Fruit fly (Drosophila melanogaster) whole organism, embryonic: ENCODE data around the gene Dnai2.

Source experiments
- Awh ChIP-seq: fragments of 200-800 bp; sonication (Bioruptor generic); IDR thresholded peaks from 2 replicates; pipeline ENCODE4, ENCODE4 v1.3.6; 2022; ENCODE audit warnings: missing biosample characterization, missing genetic modification characterization
- Bgb ChIP-seq: fragments of 200-800 bp; sonication (Bioruptor generic); IDR thresholded peaks from 2 replicates; pipeline ENCODE4 v1.3.6; 2022; ENCODE audit warnings: missing biosample characterization, missing genetic modification characterization; ENCODE audit not compliant: partially characterized antibody
- Blimp-1 ChIP-seq: fragments of 200-800 bp; sonication (Bioruptor generic); optimal IDR thresholded peaks from 3 replicates; lab custom pipeline; 2018; ENCODE audit warnings: missing biosample characterization, missing genetic modification characterization, mild to moderate bottlenecking, moderate library complexity, missing genetic modification reagents
- CG10209 ChIP-seq: fragments of 200-800 bp; sonication (Bioruptor generic); optimal IDR thresholded peaks from 3 replicates; lab custom pipeline; 2017; ENCODE audit warnings: missing biosample characterization, mild to moderate bottlenecking, missing genetic modification characterization, missing genetic modification reagents
- CG10274 ChIP-seq: fragments of 200-800 bp; sonication (Bioruptor generic); optimal IDR thresholded peaks from 3 replicates; lab custom pipeline; 2017; ENCODE audit warnings: missing biosample characterization, mild to moderate bottlenecking, missing genetic modification characterization
- CG10321 ChIP-seq: fragments of 200-800 bp; sonication (Bioruptor generic); IDR thresholded peaks from 2 replicates; pipeline ENCODE4 v1.3.6; 2022; ENCODE audit warnings: missing biosample characterization, missing genetic modification characterization
- CG10431 ChIP-seq: fragments of 200-800 bp; sonication (Bioruptor generic); optimal IDR thresholded peaks from 3 replicates; lab custom pipeline; 2018; ENCODE audit warnings: missing biosample characterization, mild to moderate bottlenecking, missing genetic modification characterization
- CG10543 ChIP-seq: fragments of 200-800 bp; sonication (Bioruptor generic); optimal IDR thresholded peaks from 3 replicates; lab custom pipeline; 2017; ENCODE audit warnings: missing biosample characterization, mild to moderate bottlenecking, missing genetic modification characterization, moderate library complexity
- CG11093 ChIP-seq: fragments of 200-800 bp; sonication (Bioruptor generic); IDR thresholded peaks from 3 replicates; pipeline ENCODE4 v1.3.6; 2022; ENCODE audit warnings: missing biosample characterization, missing genetic modification characterization
- CG11247 ChIP-seq: fragments of 200-800 bp; sonication (Bioruptor generic); IDR thresholded peaks from 2 replicates; pipeline ENCODE4 v1.3.6; 2022; ENCODE audit warnings: missing biosample characterization, missing genetic modification characterization
- CG12942 ChIP-seq: fragments of 200-800 bp; sonication (Bioruptor generic); optimal IDR thresholded peaks from 3 replicates; lab custom pipeline; 2016; ENCODE audit warnings: missing biosample characterization, missing genetic modification characterization
- CG15011 ChIP-seq: fragments of 200-800 bp; sonication (Bioruptor generic); optimal IDR thresholded peaks from 3 replicates; lab custom pipeline; 2018; ENCODE audit warnings: missing biosample characterization, mild to moderate bottlenecking, missing genetic modification characterization
- CG1529 ChIP-seq: fragments of 200-800 bp; sonication (Bioruptor generic); optimal IDR thresholded peaks from 3 replicates; lab custom pipeline; 2018; ENCODE audit warnings: missing biosample characterization, missing genetic modification characterization
- CG17385 ChIP-seq: fragments of 200-800 bp; sonication (Bioruptor generic); optimal IDR thresholded peaks from 3 replicates; lab custom pipeline; 2018; ENCODE audit warnings: missing biosample characterization, mild to moderate bottlenecking, missing genetic modification characterization
- CG31441 ChIP-seq: fragments of 200-800 bp; sonication (Bioruptor generic); IDR thresholded peaks from 2 replicates; pipeline ENCODE4 v1.3.6; 2022; ENCODE audit warnings: missing biosample characterization, missing genetic modification characterization
- CG3407 ChIP-seq: fragments of 200-800 bp; sonication (Bioruptor generic); optimal IDR thresholded peaks from 2 replicates; lab custom pipeline; 2018; ENCODE audit warnings: missing biosample characterization, mild to moderate bottlenecking, missing genetic modification characterization
- CG42726 ChIP-seq: fragments of 200-800 bp; sonication (Bioruptor generic); IDR thresholded peaks from 2 replicates; pipeline ENCODE4 v1.3.6; 2022; ENCODE audit warnings: missing biosample characterization, missing genetic modification characterization; ENCODE audit not compliant: partially characterized antibody
- CG4360 ChIP-seq: fragments of 200-800 bp; sonication (Bioruptor generic); IDR thresholded peaks from 2 replicates; pipeline ENCODE4 v1.3.6; 2022; ENCODE audit warnings: missing biosample characterization, missing genetic modification characterization
- CG4820 ChIP-seq: fragments of 200-800 bp; sonication (Bioruptor generic); optimal IDR thresholded peaks from 3 replicates; lab custom pipeline; 2016; ENCODE audit warnings: missing biosample characterization, missing genetic modification characterization
- CG5245 ChIP-seq: fragments of 200-800 bp; sonication (Bioruptor generic); optimal IDR thresholded peaks from 3 replicates; lab custom pipeline; 2016; ENCODE audit warnings: missing biosample characterization, missing genetic modification characterization
- CG8478 ChIP-seq: fragments of >200 bp; optimal IDR thresholded peaks from 2 replicates; lab custom pipeline; 2018
- CG8924 ChIP-seq: fragments of 200-800 bp; optimal IDR thresholded peaks from 3 replicates; lab custom pipeline; 2019; ENCODE audit warnings: missing biosample characterization, mild to moderate bottlenecking, missing genetic modification characterization, moderate library complexity
- CG9609 ChIP-seq: fragments of 200-800 bp; sonication (Bioruptor generic); optimal IDR thresholded peaks from 3 replicates; lab custom pipeline; 2016; ENCODE audit warnings: missing biosample characterization, missing genetic modification characterization
- Dad ChIP-seq: fragments of 200-800 bp; sonication (Bioruptor generic); optimal IDR thresholded peaks from 3 replicates; lab custom pipeline; 2016; ENCODE audit warnings: missing biosample characterization, missing genetic modification characterization
- Deaf1 ChIP-seq: fragments of 200-800 bp; optimal IDR thresholded peaks from 3 replicates; lab custom pipeline; 2019; ENCODE audit warnings: missing biosample characterization, mild to moderate bottlenecking, missing genetic modification characterization, moderate library complexity
- Dek ChIP-seq: fragments of 200-800 bp; sonication (Bioruptor generic); optimal IDR thresholded peaks from 3 replicates; lab custom pipeline; 2019; ENCODE audit warnings: missing biosample characterization, mild to moderate bottlenecking, missing genetic modification characterization, moderate library complexity
- H2.0 ChIP-seq: fragments of 200-800 bp; sonication (Bioruptor generic); IDR thresholded peaks from 2 replicates; pipeline ENCODE4 v1.3.6; 2022; ENCODE audit warnings: missing biosample characterization, missing genetic modification characterization
- Hey ChIP-seq: fragments of 200-800 bp; sonication (Bioruptor generic); optimal IDR thresholded peaks from 3 replicates; lab custom pipeline; 2018; ENCODE audit warnings: missing biosample characterization, mild to moderate bottlenecking, missing genetic modification characterization
- Hr78 ChIP-seq, 2 experiments: fragments of 200-800 bp in 1 of 2; fragments of >200 bp in 1 of 2; sonication (Bioruptor generic) in 1 of 2; optimal IDR thresholded peaks; 2 replicates each; lab custom pipeline; 2017 to 2019; ENCODE audit warnings: missing biosample characterization in 2 of 2, missing genetic modification characterization in 2 of 2, mild to moderate bottlenecking in 1 of 2, moderate library complexity in 1 of 2
- Max ChIP-seq: fragments of 200-800 bp; sonication (Bioruptor generic); optimal IDR thresholded peaks from 2 replicates; lab custom pipeline; 2016; ENCODE audit warnings: missing biosample characterization, mild to moderate bottlenecking, missing genetic modification characterization
- Side ChIP-seq: fragments of 200-800 bp; sonication (Bioruptor generic); optimal IDR thresholded peaks from 2 replicates; lab custom pipeline; 2016; ENCODE audit warnings: missing biosample characterization, missing genetic modification characterization
- Stat92E ChIP-seq, 3 experiments: fragments of >200 bp in 2 of 3; fragments of 200-800 bp in 1 of 3; sonication (Bioruptor generic) in 1 of 3; optimal IDR thresholded peaks; 2 replicates each; lab custom pipeline; 2017 to 2019; ENCODE audit warnings: missing biosample characterization in 3 of 3, missing genetic modification characterization in 3 of 3, mild to moderate bottlenecking in 1 of 3, moderate library complexity in 1 of 3
- aop ChIP-seq: fragments of 200-800 bp; sonication (Bioruptor generic); IDR thresholded peaks from 2 replicates; pipeline ENCODE4 v1.3.6; 2022; ENCODE audit warnings: missing biosample characterization, missing genetic modification characterization
- ase ChIP-seq: fragments of 200-800 bp; sonication (Bioruptor generic); IDR thresholded peaks from 3 replicates; pipeline ENCODE4 v1.3.6; 2022; ENCODE audit warnings: missing biosample characterization, missing genetic modification characterization
- chm ChIP-seq: fragments of 200-800 bp; sonication (Bioruptor generic); IDR thresholded peaks from 2 replicates; pipeline ENCODE4 v1.3.6; 2022; ENCODE audit warnings: missing biosample characterization, missing genetic modification characterization
- croc ChIP-seq: fragments of 200-800 bp; sonication (Bioruptor generic); conservative IDR thresholded peaks from 3 replicates; pipeline ENCODE4 v1.3.6; 2022; ENCODE audit warnings: missing biosample characterization, missing genetic modification characterization
- crol ChIP-seq: fragments of 200-800 bp; sonication (Bioruptor generic); IDR thresholded peaks from 2 replicates; pipeline ENCODE4 v1.3.6; 2022; ENCODE audit warnings: missing biosample characterization, missing genetic modification characterization
- dati ChIP-seq: fragments of 200-800 bp; sonication (Bioruptor generic); IDR thresholded peaks from 2 replicates; pipeline ENCODE4 v1.3.6; 2022; ENCODE audit warnings: missing biosample characterization, missing genetic modification characterization
- en ChIP-seq: fragments of 200-800 bp; sonication (Bioruptor generic); optimal IDR thresholded peaks from 2 replicates; lab custom pipeline; 2016; ENCODE audit warnings: missing biosample characterization, missing genetic modification characterization
- gsb ChIP-seq: fragments of 200-800 bp; sonication (Bioruptor generic); IDR thresholded peaks from 2 replicates; pipeline ENCODE4 v1.3.6; 2022; ENCODE audit warnings: missing biosample characterization, missing genetic modification characterization
- kay ChIP-seq: fragments of 200-800 bp; sonication (Bioruptor generic); optimal IDR thresholded peaks from 2 replicates; lab custom pipeline; 2016; ENCODE audit warnings: missing biosample characterization, missing genetic modification characterization
- knrl ChIP-seq: fragments of 200-800 bp; sonication (Bioruptor generic); IDR thresholded peaks from 3 replicates; pipeline ENCODE4 v1.3.6; 2022; ENCODE audit warnings: missing biosample characterization, missing genetic modification characterization; ENCODE audit not compliant: partially characterized antibody
- nerfin-2 ChIP-seq: fragments of 200-800 bp; sonication (Bioruptor generic); IDR thresholded peaks from 2 replicates; pipeline ENCODE4 v1.3.6; 2022; ENCODE audit warnings: missing biosample characterization, missing genetic modification characterization; ENCODE audit not compliant: partially characterized antibody
- peb ChIP-seq: fragments of 200-800 bp; sonication (Bioruptor generic); IDR thresholded peaks from 2 replicates; pipeline ENCODE4 v1.3.6; 2022; ENCODE audit warnings: missing biosample characterization, missing genetic modification characterization
- prd ChIP-seq, 3 experiments: fragments of >200 bp in 2 of 3; fragments of 200-800 bp in 1 of 3; sonication (Bioruptor generic) in 1 of 3; optimal IDR thresholded peaks in 2 of 3; IDR thresholded peaks in 1 of 3; 2 replicates in 2 of 3; 3 replicates in 1 of 3; pipeline versions ENCODE4 v1.3.6 to Lab custom; 2017 to 2022; ENCODE audit warnings: missing biosample characterization in 1 of 3, missing genetic modification characterization in 1 of 3
- pros ChIP-seq: fragments of 200-800 bp; sonication (Bioruptor generic); optimal IDR thresholded peaks from 3 replicates; lab custom pipeline; 2019; ENCODE audit warnings: missing biosample characterization, mild to moderate bottlenecking, missing genetic modification characterization, moderate library complexity
- psq ChIP-seq: fragments of 200-800 bp; sonication (Bioruptor generic); optimal IDR thresholded peaks from 2 replicates; lab custom pipeline; 2017; ENCODE audit warnings: missing biosample characterization, missing genetic modification characterization
- scrt ChIP-seq: fragments of 200-800 bp; sonication (Bioruptor generic); optimal IDR thresholded peaks from 2 replicates; lab custom pipeline; 2018; ENCODE audit warnings: missing biosample characterization, mild to moderate bottlenecking, missing genetic modification characterization, moderate library complexity
- sens-2 ChIP-seq: fragments of 200-800 bp; sonication (Bioruptor generic); IDR thresholded peaks from 2 replicates; pipeline ENCODE4 v1.3.6; 2022; ENCODE audit warnings: missing biosample characterization, missing genetic modification characterization
- trh ChIP-seq: fragments of 200-800 bp; sonication (Bioruptor generic); optimal IDR thresholded peaks from 2 replicates; lab custom pipeline; 2016; ENCODE audit warnings: missing biosample characterization, missing genetic modification characterization
- zfh2 ChIP-seq: fragments of 200-800 bp; sonication (Bioruptor generic); optimal IDR thresholded peaks from 2 replicates; lab custom pipeline; 2016; ENCODE audit warnings: missing biosample characterization, missing genetic modification characterization

Gene Dnai2

DNA sequence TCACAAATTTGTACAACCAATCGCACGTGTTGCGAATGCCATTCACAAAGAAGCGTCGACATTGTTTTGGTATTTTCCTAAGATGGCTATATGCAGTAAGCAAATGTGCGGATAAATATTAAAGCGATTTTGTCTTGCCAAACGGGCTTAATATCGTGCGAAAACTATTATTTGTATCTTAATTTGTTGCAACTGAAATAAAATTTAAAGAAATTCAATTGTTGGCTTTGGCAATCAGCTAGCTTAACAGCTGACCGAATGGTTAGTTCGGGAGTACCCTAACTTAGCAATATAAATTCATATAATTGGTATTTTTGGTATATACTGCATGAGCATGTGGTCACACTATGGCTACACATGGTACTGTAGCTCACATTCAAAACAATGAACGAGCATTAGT is 50.7 kb downstream of the Dnai2 start, which contains the start of the genes RIOK1 and Polr3H (continued):
- TF ChIP-seq CG11247 (GFP tag; lab: Robert Waterston, UW) (peak; percentile 46; the same call in 1 of the 2 replicates), CG10321 (GFP tag; lab: Robert Waterston, UW) (no peak), CG42726 (GFP tag; lab: Robert Waterston, UW) (no peak), CG12942 (GFP tag; lab: Kevin White, UChicago) (peak; percentile 75), CG8924 (no peak), nerfin-2 (GFP tag; lab: Robert Waterston, UW) (no peak), CG15011 (peak; percentile 37), Blimp-1 (no peak), Awh (GFP tag; lab: Robert Waterston, UW) (no peak), peb (GFP tag; lab: Robert Waterston, UW) (0 out of 2 replicates have a peak, but pooled peaks have one; percentile 28), sens-2 (GFP tag; lab: Robert Waterston, UW) (no peak), CG5245 (GFP tag; lab: Kevin White, UChicago) (peak; percentile 47), CG10431 (GFP tag; lab: Kevin White, UChicago) (no peak), ase (GFP tag; lab: Robert Waterston, UW) (peak; percentile 39; the same call in 1 of the 3 replicates), kay (no peak), Max (peak; percentile 99), psq (GFP tag; lab: Kevin White, UChicago) (peak; percentile 10), croc (GFP tag; lab: Robert Waterston, UW) (no peak), Deaf1 (tag; lab: Kevin White, UChicago) (no peak), Stat92E (GFP tag; optimal IDR thresholded peaks at IDR 0.05; lab: Kevin White, UChicago) (no peak), CG8478 (lab: Kevin White, UChicago) (no peak), CG4820 (GFP tag; lab: Kevin White, UChicago) (peak; percentile 71), Bgb (GFP tag; lab: Robert Waterston, UW) (no peak), Hey (tag; lab: Kevin White, UChicago) (no peak), CG17385 (GFP tag; lab: Kevin White, UChicago) (peak; percentile 42), gsb (GFP tag; lab: Robert Waterston, UW) (no peak), crol (GFP tag; lab: Robert Waterston, UW) (no peak), zfh2 (GFP tag; lab: Kevin White, UChicago) (peak; percentile 66), trh (GFP tag; lab: Kevin White, UChicago) (peak; percentile 29), scrt (GFP tag; lab: Kevin White, UChicago) (peak; percentile 64), CG10209 (GFP tag; lab: Kevin White, UChicago) (no peak), CG10274 (GFP tag; lab: Kevin White, UChicago) (no peak), prd (optimal IDR thresholded peaks at IDR 0.05; lab: Kevin White, UChicago) (no peak), prd (GFP tag; IDR thresholded peaks at IDR 0.05; lab: Robert Waterston, UW) (peak; percentile 67), CG31441 (GFP tag; lab: Robert Waterston, UW) (no peak), CG9609 (GFP tag; lab: Kevin White, UChicago) (peak; percentile 76), Dek (no peak), Side (GFP tag; lab: Kevin White, UChicago) (peak; percentile 64), CG10543 (GFP tag; lab: Kevin White, UChicago) (no peak), CG1529 (GFP tag; lab: Kevin White, UChicago) (no peak), Dad (GFP tag; lab: Kevin White, UChicago) (peak; percentile 52), en (peak; percentile 8), chm (GFP tag; lab: Robert Waterston, UW) (no peak), H2.0 (GFP tag; lab: Robert Waterston, UW) (peak; percentile 74), CG11093 (GFP tag; lab: Robert Waterston, UW) (0 out of 3 replicates have a peak, but pooled peaks have one; percentile 7), pros (GFP tag; lab: Kevin White, UChicago) (no peak), Hr78 (GFP tag; optimal IDR thresholded peaks at IDR 0.05; lab: Kevin White, UChicago) (no peak), dati (GFP tag; lab: Robert Waterston, UW) (no peak), CG4360 (no peak), CG3407 (GFP tag; lab: Kevin White, UChicago) (no peak), aop (GFP tag; lab: Robert Waterston, UW) (no peak), knrl (GFP tag; lab: Robert Waterston, UW) (no peak; the same call in 2 of the 3 replicates)
